Worm (Caenorhabditis elegans) whole organism, L2 larva: Measurements from ENCODE around the gene pgm-3.

Source experiments
- blmp-1 ChIP-seq: sonication (generic microtip); optimal IDR thresholded peaks from 2 replicates; lab custom pipeline; 2017; ENCODE audit warnings: missing genetic modification characterization, mild to moderate bottlenecking, missing compliant biosample characterization, antibody characterized with exemption, moderate library complexity; ENCODE audit not compliant: insufficient read depth
- egl-27 ChIP-seq: sonication (generic microtip); optimal IDR thresholded peaks from 3 replicates; lab custom pipeline; 2017; ENCODE audit warnings: missing biosample characterization, missing genetic modification reagents, missing genetic modification characterization
- elt-3 ChIP-seq: sonication (generic microtip); optimal IDR thresholded peaks from 2 replicates; lab custom pipeline; 2017; ENCODE audit warnings: missing biosample characterization, missing genetic modification characterization
- lin-13 ChIP-seq: fragments of 150-350 bp; optimal IDR thresholded peaks from 2 replicates; lab custom pipeline; 2014; ENCODE audit warnings: missing biosample characterization, missing genetic modification reagents, missing genetic modification characterization
- mdl-1 ChIP-seq, 2 experiments: fragments of 150-350 bp in 1 of 2; sonication (generic microtip) in 1 of 2; optimal IDR thresholded peaks; 2 replicates each; lab custom pipeline; 2017; ENCODE audit warnings: missing biosample characterization in 2 of 2, missing genetic modification characterization in 2 of 2
- nhr-11 ChIP-seq: fragments of 150-350 bp; optimal IDR thresholded peaks from 2 replicates; lab custom pipeline; 2014; ENCODE audit warnings: missing biosample characterization, missing genetic modification characterization
- nhr-12 ChIP-seq: fragments of 150-350 bp; optimal IDR thresholded peaks from 2 replicates; lab custom pipeline; 2014; ENCODE audit warnings: missing biosample characterization, missing genetic modification characterization
- nhr-129 ChIP-seq: fragments of 150-350 bp; optimal IDR thresholded peaks from 2 replicates; lab custom pipeline; 2014; ENCODE audit warnings: missing biosample characterization, missing genetic modification characterization
- nhr-23 ChIP-seq: fragments of 150-350 bp; optimal IDR thresholded peaks from 2 replicates; lab custom pipeline; 2014; ENCODE audit warnings: missing biosample characterization, missing genetic modification reagents, missing genetic modification characterization
- snpc-4 ChIP-seq: fragments of 150-350 bp; optimal IDR thresholded peaks from 2 replicates; lab custom pipeline; 2014; ENCODE audit warnings: missing biosample characterization, missing genetic modification characterization
- unc-39 ChIP-seq: fragments of 150-350 bp; optimal IDR thresholded peaks from 2 replicates; lab custom pipeline; 2014; ENCODE audit warnings: missing biosample characterization, missing genetic modification characterization
- ztf-11 ChIP-seq: sonication (generic microtip); optimal IDR thresholded peaks from 2 replicates; lab custom pipeline; 2017; ENCODE audit warnings: missing biosample characterization, missing genetic modification characterization

DNA sequence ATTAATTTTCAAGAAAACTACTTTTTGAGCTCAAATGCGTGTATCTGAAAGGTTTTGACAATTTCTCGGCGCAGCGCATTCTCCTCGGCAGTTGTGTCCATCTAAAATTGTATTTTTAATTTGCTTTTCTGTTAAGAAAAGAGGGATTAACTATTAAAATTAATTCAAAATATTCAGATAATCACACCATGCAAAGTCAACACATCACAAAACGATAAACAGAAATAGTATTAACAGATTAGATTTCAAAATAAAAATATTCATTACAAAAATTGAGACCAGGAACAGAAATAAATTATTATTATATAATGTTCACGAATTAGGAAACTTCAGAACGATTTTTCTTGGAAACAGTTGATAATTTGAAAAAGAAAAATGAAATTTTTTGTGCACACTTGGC is 39.0 kb upstream of the pgm-3 start, which contains the start of gene pole-2:
- no peak for TF ChIP-seq snpc-4
- TF ChIP-seq nhr-11 (tag; lab: Kevin White, UChicago): no peak
- no peak for TF ChIP-seq lin-13
- no peak for TF ChIP-seq egl-27 (tag; lab: Kevin White, UChicago)
- no peak for TF ChIP-seq mdl-1 (tag; optimal IDR thresholded peaks at IDR 0.05; lab: Kevin White, UChicago)
- TF ChIP-seq nhr-12 (tag; lab: Kevin White, UChicago): no peak
- no peak for TF ChIP-seq unc-39 (tag; lab: Kevin White, UChicago)
- no peak for TF ChIP-seq ztf-11 (tag; lab: Kevin White, UChicago)
- TF ChIP-seq blmp-1: no peak
- no peak for TF ChIP-seq nhr-23 (tag; lab: Kevin White, UChicago)
- no peak for TF ChIP-seq nhr-129 (tag; lab: Kevin White, UChicago)
- no peak for TF ChIP-seq elt-3 (tag; lab: Kevin White, UChicago)
